Worm (Caenorhabditis elegans) whole organism, L4/young adult: ENCODE measurements around the gene inx-1.

Experiments used
- W03F9.2 ChIP-seq: fragments of 150-350 bp; optimal IDR thresholded peaks from 2 replicates; lab custom pipeline; 2014; ENCODE audit warnings: missing biosample characterization, missing genetic modification characterization
- dao-5 ChIP-seq: sonication (generic microtip); optimal IDR thresholded peaks from 2 replicates; lab custom pipeline; 2016; ENCODE audit warnings: missing genotype, missing genetic modification characterization, moderate library complexity, missing compliant biosample characterization

DNA sequence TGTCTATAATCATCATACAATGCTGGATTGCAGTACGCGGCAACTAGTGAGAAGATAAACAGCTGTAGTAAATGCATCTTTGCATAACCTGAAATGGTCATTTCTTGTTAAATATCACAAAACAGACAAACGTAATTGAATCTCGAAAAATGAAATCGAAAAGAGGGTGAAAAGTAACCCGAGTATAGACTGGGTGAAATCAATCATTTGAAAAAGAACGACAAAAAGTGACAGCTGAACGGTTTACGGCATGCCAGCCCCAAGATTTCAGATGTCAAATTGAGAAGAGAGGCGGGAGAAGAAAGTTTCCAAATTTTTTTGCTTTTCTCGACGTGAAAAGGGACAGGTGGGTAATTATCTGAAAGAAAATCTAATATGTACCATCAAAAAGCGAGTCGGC lies 56.4 kb downstream of the inx-1 start, which contains the start of gene F14B8.4:
- TF ChIP-seq dao-5, result no peak
- no peak for TF ChIP-seq W03F9.2
